Fruit fly (Drosophila melanogaster) whole organism, wandering third instar larva: Measurements from ENCODE around the gene Tsp66A.

Source experiments
- GATAd ChIP-seq: sonication (Bioruptor generic); optimal IDR thresholded peaks from 2 replicates; lab custom pipeline; 2016; ENCODE audit warnings: missing biosample characterization, missing genetic modification characterization
- Sp1 ChIP-seq: fragments of 200-800 bp; sonication (Bioruptor generic); optimal IDR thresholded peaks from 3 replicates; lab custom pipeline; 2019; ENCODE audit warnings: missing biosample characterization, mild to moderate bottlenecking, missing genetic modification characterization, moderate library complexity
- dl ChIP-seq, 2 experiments: fragments of 175-275, 200-275 bp in 1 of 2; fragments of 200-275 bp in 1 of 2; sonication (Bioruptor generic); optimal IDR thresholded peaks; lab custom pipeline; 2018; ENCODE audit warnings: mild to moderate bottlenecking in 2 of 2, missing biosample characterization in 2 of 2, missing genetic modification characterization in 2 of 2, moderate library complexity in 2 of 2; ENCODE audit not compliant: partially characterized antibody in 2 of 2, insufficient read depth in 1 of 2
- dsf ChIP-seq: sonication (Bioruptor generic); optimal IDR thresholded peaks from 2 replicates; lab custom pipeline; 2016; ENCODE audit warnings: missing biosample characterization, missing genetic modification characterization, borderline replicate concordance
- psq ChIP-seq: fragments of 200-800 bp; sonication (Bioruptor generic); optimal IDR thresholded peaks from 3 replicates; lab custom pipeline; 2017; ENCODE audit warnings: missing biosample characterization, mild to moderate bottlenecking, missing genetic modification characterization, moderate library complexity

dm6 chr3L:7433325-7433827 lies 31.9 kb upstream of the Tsp66A start:
- TF ChIP-seq psq (GFP tag; lab: Kevin White, UChicago) (no peak), dsf (GFP tag; lab: Kevin White, UChicago) (no peak), GATAd (GFP tag; lab: Kevin White, UChicago) (no peak), dl (GFP tag; optimal IDR thresholded peaks at IDR 0.05; lab: Kevin White, UChicago; ENCODE audit: insufficient read depth in 1 of 2, partially characterized antibody in 2 of 2) (no peak), Sp1 (GFP tag; lab: Kevin White, UChicago) (no peak)
